Worm (Caenorhabditis elegans) whole organism, late embryonic: Measurements from ENCODE around the gene C29F9.5.

ENCODE experiments used
- ama-1 ChIP-seq: fragments of 150-350 bp; optimal IDR thresholded peaks from 2 replicates; lab custom pipeline; 2014
- ceh-30 ChIP-seq: fragments of 150-350 bp; optimal IDR thresholded peaks from 2 replicates; lab custom pipeline; 2014; ENCODE audit warnings: missing biosample characterization, missing genetic modification characterization
- fkh-10 ChIP-seq: fragments of 150-350 bp; optimal IDR thresholded peaks from 2 replicates; lab custom pipeline; 2014; ENCODE audit warnings: missing biosample characterization, missing genetic modification reagents, missing genetic modification characterization
- gmeb-2 ChIP-seq: sonication (generic microtip); optimal IDR thresholded peaks from 2 replicates; lab custom pipeline; 2016; ENCODE audit warnings: missing genetic modification characterization, inconsistent platforms, missing compliant biosample characterization
- hlh-13 ChIP-seq: fragments of 200-800 bp; sonication (Bioruptor generic); optimal IDR thresholded peaks from 2 replicates; lab custom pipeline; 2018; ENCODE audit warnings: mild to moderate bottlenecking, missing genetic modification characterization, missing compliant biosample characterization
- pax-1 ChIP-seq: fragments of 150-350 bp; optimal IDR thresholded peaks from 2 replicates; lab custom pipeline; 2014; ENCODE audit warnings: missing biosample characterization, missing genetic modification characterization
- sdc-2 ChIP-seq: sonication (generic microtip); optimal IDR thresholded peaks from 2 replicates; lab custom pipeline; 2016; ENCODE audit warnings: missing genotype, missing genetic modification characterization, missing compliant biosample characterization
- tbx-2 ChIP-seq: sonication (generic microtip); optimal IDR thresholded peaks from 2 replicates; lab custom pipeline; 2016; ENCODE audit warnings: missing genetic modification characterization, missing compliant biosample characterization
- unc-42 ChIP-seq: sonication (generic microtip); optimal IDR thresholded peaks from 2 replicates; lab custom pipeline; 2016; ENCODE audit warnings: missing genotype, missing genetic modification characterization, missing compliant biosample characterization
- unc-86 ChIP-seq: sonication (generic microtip); optimal IDR thresholded peaks from 2 replicates; lab custom pipeline; 2016; ENCODE audit warnings: missing genetic modification characterization, missing compliant biosample characterization
- ztf-16 ChIP-seq: sonication (generic microtip); optimal IDR thresholded peaks from 2 replicates; lab custom pipeline; 2017; ENCODE audit warnings: missing genetic modification characterization, missing compliant biosample characterization

ce11 chrIII:117857-118256 is 547 bp downstream of the C29F9.5 start:
- TF ChIP-seq unc-42 (tag; lab: Kevin White, UChicago) (no peak), ztf-16 (tag; lab: Kevin White, UChicago) (no peak), sdc-2 (tag; lab: Kevin White, UChicago) (no peak), ama-1 (lab: Kevin White, UChicago) (no peak), fkh-10 (GFP tag; lab: Kevin White, UChicago) (no peak), ceh-30 (no peak), hlh-13 (GFP tag; lab: Kevin White, UChicago) (no peak), gmeb-2 (no peak), unc-86 (tag; lab: Kevin White, UChicago) (no peak), tbx-2 (no peak), pax-1 (tag; lab: Kevin White, UChicago) (no peak)
